Fruit fly (Drosophila melanogaster): ENCODE results near the gene okr.

okr gene

DNA sequence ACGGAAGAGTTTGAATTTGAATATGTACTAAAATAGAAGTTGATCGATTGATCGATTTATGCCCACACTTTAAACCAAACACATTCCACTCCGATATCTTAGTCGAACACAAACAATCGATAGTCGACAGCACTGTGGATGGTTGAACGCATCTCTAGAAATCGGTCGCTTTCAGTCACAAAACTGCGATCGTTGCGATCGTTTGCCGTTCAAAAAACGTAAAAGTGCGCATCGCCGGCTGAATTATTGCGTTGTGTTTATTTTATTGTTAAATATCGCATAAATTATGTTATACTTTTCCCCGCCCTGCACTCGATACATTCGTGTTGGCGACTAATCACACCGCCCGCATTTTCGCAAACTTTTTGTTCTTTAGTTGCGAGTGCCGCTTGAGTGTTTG, 6.6 kb upstream of the okr start, which contains the start of gene Ccdc85 (continued):
- TF ChIP-seq kay (GFP tag; optimal IDR thresholded peaks at IDR 0.05) (no peak), Max (GFP tag; optimal IDR thresholded peaks at IDR 0.05) (no peak), nerfin-1 (tag; optimal IDR thresholded peaks at IDR 0.05) (no peak), Pdp1 (GFP tag; optimal IDR thresholded peaks at IDR 0.05) (no peak), tll (GFP tag; optimal IDR thresholded peaks at IDR 0.05) (no peak), CG4404 (GFP tag; IDR thresholded peaks at IDR 0.05) (no peak), Hr3 (GFP tag; optimal IDR thresholded peaks at IDR 0.05) (no peak), CG31441 (GFP tag; IDR thresholded peaks at IDR 0.05) (no peak), fd3F (GFP tag; optimal IDR thresholded peaks at IDR 0.05) (no peak), pum (GFP tag; optimal IDR thresholded peaks at IDR 0.05) (no peak), CkIIα-i1 (GFP tag; IDR thresholded peaks at IDR 0.05) (no peak), stc (GFP tag; IDR thresholded peaks at IDR 0.05) (no peak; the same call in 1 of the 2 replicates), CG10147 (GFP tag; optimal IDR thresholded peaks at IDR 0.05) (no peak), CG3163 (GFP tag; optimal IDR thresholded peaks at IDR 0.05) (no peak), ham (GFP tag; IDR thresholded peaks at IDR 0.05) (no peak), CG6791 (GFP tag; IDR thresholded peaks at IDR 0.05; ENCODE audit: partially characterized antibody) (peak; percentile 99), CG9817 (tag; optimal IDR thresholded peaks at IDR 0.05) (no peak), BtbVII (GFP tag; optimal IDR thresholded peaks at IDR 0.05) (peak; percentile 15), Fer1 (GFP tag; optimal IDR thresholded peaks at IDR 0.05) (peak; percentile 28), gcm2 (GFP tag; optimal IDR thresholded peaks at IDR 0.05) (no peak), CG15696 (tag; optimal IDR thresholded peaks at IDR 0.05) (no peak), CG17568 (GFP tag; optimal IDR thresholded peaks at IDR 0.05) (no peak), Sry-β (GFP tag; optimal IDR thresholded peaks at IDR 0.05) (peak; percentile 3), unpg (GFP tag; optimal IDR thresholded peaks at IDR 0.05) (peak; percentile 25), Elba2 (GFP tag; optimal IDR thresholded peaks at IDR 0.05) (no peak), wdn (GFP tag; IDR thresholded peaks at IDR 0.05) (no peak), CG12942 (GFP tag; optimal IDR thresholded peaks at IDR 0.05) (no peak), CG17802 (tag; optimal IDR thresholded peaks at IDR 0.05) (peak; percentile 6), CG4707 (GFP tag; optimal IDR thresholded peaks at IDR 0.05) (no peak), kni (GFP tag; optimal IDR thresholded peaks at IDR 0.05) (no peak), HLHmδ (GFP tag; optimal IDR thresholded peaks at IDR 0.05) (peak; percentile 44), CG17328 (GFP tag; IDR thresholded peaks at IDR 0.05) (no peak), CoRest (tag; optimal IDR thresholded peaks at IDR 0.05) (no peak), Stat92E (GFP tag; optimal IDR thresholded peaks at IDR 0.05) (peak in 1 of 3 experiments; percentile 41), CG7372 (GFP tag; IDR thresholded peaks at IDR 0.05) (no peak), CG4328 (GFP tag; optimal IDR thresholded peaks at IDR 0.05) (no peak), CG13287 (GFP tag; IDR thresholded peaks at IDR 0.05; ENCODE audit: partially characterized antibody) (peak; percentile 96), CG11456 (GFP tag; IDR thresholded peaks at IDR 0.05) (no peak), pnt (GFP tag; optimal IDR thresholded peaks at IDR 0.05) (no peak), dan (GFP tag; IDR thresholded peaks at IDR 0.05) (no peak), HHEX (GFP tag; optimal IDR thresholded peaks at IDR 0.05) (no peak), oc (tag; optimal IDR thresholded peaks at IDR 0.05) (no peak), trh (GFP tag; optimal IDR thresholded peaks at IDR 0.05) (no peak), Lhr (GFP tag; optimal IDR thresholded peaks at IDR 0.05) (peak; percentile 12), peb (GFP tag; IDR thresholded peaks at IDR 0.05) (no peak), Mrtf (GFP tag; IDR thresholded peaks at IDR 0.05) (no peak), CG12104 (GFP tag; optimal IDR thresholded peaks at IDR 0.05) (no peak), NFAT (GFP tag; IDR thresholded peaks at IDR 0.05) (no peak), Lim3 (GFP tag; IDR thresholded peaks at IDR 0.05) (no peak), Nf-YB (GFP tag; optimal IDR thresholded peaks at IDR 0.05) (peak; percentile 18), row (GFP tag; IDR thresholded peaks at IDR 0.05) (peak; percentile 21; the same call in 1 of the 3 replicates)
